Worm (Caenorhabditis elegans) whole organism, L2 larva: Measurements from ENCODE around the gene srb-19.

Experiments used
- F13H6.1 ChIP-seq: sonication (generic microtip); optimal IDR thresholded peaks from 2 replicates; lab custom pipeline; 2016; ENCODE audit warnings: missing genetic modification characterization, missing compliant biosample characterization
- ceh-16 ChIP-seq: fragments of 150-350 bp; optimal IDR thresholded peaks from 2 replicates; lab custom pipeline; 2014; ENCODE audit warnings: missing biosample characterization, missing genetic modification characterization
- egl-27 ChIP-seq: sonication (generic microtip); optimal IDR thresholded peaks from 3 replicates; lab custom pipeline; 2017; ENCODE audit warnings: missing biosample characterization, missing genetic modification reagents, missing genetic modification characterization
- lin-13 ChIP-seq: fragments of 150-350 bp; optimal IDR thresholded peaks from 2 replicates; lab custom pipeline; 2014; ENCODE audit warnings: missing biosample characterization, missing genetic modification reagents, missing genetic modification characterization
- lin-39 ChIP-seq: fragments of 150-350 bp; optimal IDR thresholded peaks from 2 replicates; lab custom pipeline; 2014; ENCODE audit warnings: missing biosample characterization, missing genetic modification reagents, missing genetic modification characterization
- mdl-1 ChIP-seq, 2 experiments: fragments of 150-350 bp in 1 of 2; sonication (generic microtip) in 1 of 2; optimal IDR thresholded peaks; 2 replicates each; lab custom pipeline; 2017; ENCODE audit warnings: missing biosample characterization in 2 of 2, missing genetic modification characterization in 2 of 2
- nhr-77 ChIP-seq: fragments of 150-350 bp; optimal IDR thresholded peaks from 2 replicates; lab custom pipeline; 2014; ENCODE audit warnings: missing biosample characterization, missing genetic modification characterization
- skn-1 ChIP-seq: sonication (generic microtip); optimal IDR thresholded peaks from 2 replicates; lab custom pipeline; 2017; ENCODE audit warnings: missing biosample characterization, missing genetic modification characterization
- sma-3 ChIP-seq: sonication (generic microtip); optimal IDR thresholded peaks from 2 replicates; lab custom pipeline; 2016; ENCODE audit warnings: missing genetic modification reagents, missing genetic modification characterization, missing compliant biosample characterization
- unc-62 ChIP-seq: fragments of 150-350 bp; optimal IDR thresholded peaks from 2 replicates; lab custom pipeline; 2014; ENCODE audit warnings: missing biosample characterization, missing genetic modification reagents, missing genetic modification characterization
- ztf-11 ChIP-seq: sonication (generic microtip); optimal IDR thresholded peaks from 2 replicates; lab custom pipeline; 2017; ENCODE audit warnings: missing biosample characterization, missing genetic modification characterization

DNA sequence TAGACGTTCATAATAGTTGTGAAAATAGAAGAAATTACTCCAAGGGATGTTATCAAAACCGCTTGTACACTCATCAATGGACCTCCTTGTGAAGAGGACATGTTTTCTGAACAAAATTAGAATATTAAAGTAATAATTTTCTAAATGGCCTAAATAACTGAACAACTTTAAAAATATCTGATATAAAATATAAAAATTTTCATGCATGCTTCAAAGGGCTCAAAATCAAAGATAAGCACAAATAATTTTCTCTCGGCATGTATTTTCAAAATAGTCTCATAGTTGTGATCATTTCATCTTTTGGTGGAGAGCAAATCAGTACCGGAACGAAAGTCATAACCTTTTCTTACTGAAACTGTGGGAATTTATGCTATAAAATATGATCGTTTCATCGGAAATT lies 35.0 kb downstream of the srb-19 start, which contains the start of gene srbc-8:
- TF ChIP-seq skn-1 (tag; lab: Kevin White, UChicago): no peak
- no peak for TF ChIP-seq ceh-16 (tag; lab: Kevin White, UChicago)
- TF ChIP-seq nhr-77 (tag; lab: Kevin White, UChicago): no peak
- TF ChIP-seq lin-13 (GFP tag; lab: Kevin White, UChicago): no peak
- TF ChIP-seq egl-27: no peak
- TF ChIP-seq F13H6.1 (tag; lab: Kevin White, UChicago): no peak
- no peak for TF ChIP-seq sma-3 (GFP tag; lab: Kevin White, UChicago)
- TF ChIP-seq unc-62 (GFP tag; lab: Kevin White, UChicago): no peak
- no peak for TF ChIP-seq lin-39 (tag; lab: Kevin White, UChicago)
- TF ChIP-seq mdl-1 (tag; optimal IDR thresholded peaks at IDR 0.05; lab: Kevin White, UChicago): no peak
- TF ChIP-seq ztf-11 (tag; lab: Kevin White, UChicago): no peak
